Worm (Caenorhabditis elegans): Measurements from ENCODE around the gene aly-2.

The aly-2 gene

ce11 chrIV:9194524-9194923, 47.3 kb downstream of the aly-2 start, which contains the start of gene C46C2.7:
Gene C46C2.7 (plus strand): TSS chrIV:9194824.
- peak in 1 of 2 experiments; percentile 19 for TF ChIP-seq lsy-2 (tag; optimal IDR thresholded peaks at IDR 0.05)

ce11 chrIV:9196023-9196636, 48.9 kb downstream of the aly-2 start:
- TF ChIP-seq nhr-20 (tag; optimal IDR thresholded peaks at IDR 0.05) (peak; percentile 22), lin-14 (GFP tag; optimal IDR thresholded peaks at IDR 0.05) (peak; percentile 23), nhr-90 (tag; optimal IDR thresholded peaks at IDR 0.05; ENCODE audit: poor library complexity) (peak; percentile 53), lin-35 (GFP tag; optimal IDR thresholded peaks at IDR 0.05) (peak in 1 of 2 experiments; percentile 20), nhr-85 (tag) (peak; percentile 82), nhr-71 (tag; optimal IDR thresholded peaks at IDR 0.05) (peak; percentile 46), ceh-88 (GFP tag; IDR thresholded peaks at IDR 0.05) (peak; percentile 86), efl-1 (optimal IDR thresholded peaks at IDR 0.05) (peak; percentile 10 to 18), efl-1 (GFP tag; optimal IDR thresholded peaks at IDR 0.05 in 1 of 2) (peak in 1 of 2 experiments; percentile 95), pax-3 (tag; optimal IDR thresholded peaks at IDR 0.05) (peak; percentile 10), rnt-1 (tag; optimal IDR thresholded peaks at IDR 0.05) (peak; percentile 30), lsy-2 (tag; optimal IDR thresholded peaks at IDR 0.05) (peak; percentile 22 to 51), F16B12.6 (tag; optimal IDR thresholded peaks at IDR 0.05) (peak; percentile 73), isw-1 (GFP tag; IDR thresholded peaks at IDR 0.05) (peak; percentile 82), mab-9 (GFP tag; IDR thresholded peaks at IDR 0.05) (peak; percentile 93), grh-1 (GFP tag; IDR thresholded peaks at IDR 0.05) (peak; percentile 99), nhr-19 (GFP tag; conservative IDR thresholded peaks at IDR 0.05) (peak; percentile 95), unc-98 (GFP tag; IDR thresholded peaks at IDR 0.05) (peak; percentile 8; the same call in 1 of the 2 replicates)

- TF ChIP-seq blmp-1 (tag; optimal IDR thresholded peaks at IDR 0.05): no peak
- peak; percentile 39 for TF ChIP-seq ztf-4 (tag; optimal IDR thresholded peaks at IDR 0.05)
- peak; percentile 37 for TF ChIP-seq mep-1 (tag; optimal IDR thresholded peaks at IDR 0.05)
- no peak for TF ChIP-seq C04F5.9 (tag; optimal IDR thresholded peaks at IDR 0.05)
- peak; percentile 39 for TF ChIP-seq irx-1 (tag; optimal IDR thresholded peaks at IDR 0.05)
- peak; percentile 30 for TF ChIP-seq ces-1 (GFP tag; optimal IDR thresholded peaks at IDR 0.05)
- TF ChIP-seq pag-3 (tag; optimal IDR thresholded peaks at IDR 0.05; ENCODE audit: borderline replicate concordance, insufficient read depth): no peak
- no peak for TF ChIP-seq aly-2 (tag; optimal IDR thresholded peaks at IDR 0.05)
- TF ChIP-seq ceh-90 (tag; optimal IDR thresholded peaks at IDR 0.05): no peak
- no peak for TF ChIP-seq nhr-237 (tag; optimal IDR thresholded peaks at IDR 0.05)
- peak; percentile 8 for TF ChIP-seq elt-2 (tag; optimal IDR thresholded peaks at IDR 0.05)
- no peak for TF ChIP-seq ceh-88 (GFP tag; IDR thresholded peaks at IDR 0.05)
- peak; percentile 79 for TF ChIP-seq rnt-1 (tag; optimal IDR thresholded peaks at IDR 0.05)
- peak in 1 of 2 experiments; percentile 13 for TF ChIP-seq egl-27 (tag; optimal IDR thresholded peaks at IDR 0.05)
- peak; percentile 79 for TF ChIP-seq dsc-1 (tag; optimal IDR thresholded peaks at IDR 0.05)
- no peak for TF ChIP-seq hlh-17 (GFP tag; optimal IDR thresholded peaks at IDR 0.05; ENCODE audit: borderline replicate concordance)
- no peak for TF ChIP-seq F16B12.6 (tag; optimal IDR thresholded peaks at IDR 0.05)
- peak; percentile 18 for TF ChIP-seq nhr-90 (tag; optimal IDR thresholded peaks at IDR 0.05; ENCODE audit: poor library complexity)
- TF ChIP-seq unc-62 (GFP tag; optimal IDR thresholded peaks at IDR 0.05): no peak
- TF ChIP-seq lin-35 (GFP tag; optimal IDR thresholded peaks at IDR 0.05): peak; percentile 23 to 60
- TF ChIP-seq fos-1 (tag; optimal IDR thresholded peaks at IDR 0.05): peak; percentile 72
- peak; percentile 41 for TF ChIP-seq mef-2 (tag; optimal IDR thresholded peaks at IDR 0.05)
- TF ChIP-seq C16A3.4 (tag; optimal IDR thresholded peaks at IDR 0.05): no peak
- TF ChIP-seq zag-1 (tag; optimal IDR thresholded peaks at IDR 0.05): no peak
- no peak for TF ChIP-seq nhr-12 (tag; optimal IDR thresholded peaks at IDR 0.05)
- peak; percentile 80 for TF ChIP-seq nhr-71 (tag; optimal IDR thresholded peaks at IDR 0.05)
- TF ChIP-seq skn-1 (tag; optimal IDR thresholded peaks at IDR 0.05): peak; percentile 52
- TF ChIP-seq egl-13 (tag; optimal IDR thresholded peaks at IDR 0.05): peak; percentile 43
- TF ChIP-seq nhr-85 (tag): no peak
- TF ChIP-seq snpc-4 (tag; optimal IDR thresholded peaks at IDR 0.05): peak; percentile 56
- peak; percentile 55 to 71 for TF ChIP-seq lsy-2 (tag; optimal IDR thresholded peaks at IDR 0.05)
- peak; percentile 77 for TF ChIP-seq unc-86 (tag; optimal IDR thresholded peaks at IDR 0.05)
- peak; percentile 20 for TF ChIP-seq fkh-4 (tag; optimal IDR thresholded peaks at IDR 0.05; ENCODE audit: borderline replicate concordance)
- peak; percentile 72 for TF ChIP-seq jun-1 (tag; optimal IDR thresholded peaks at IDR 0.05)
- no peak for TF ChIP-seq vab-15 (tag; optimal IDR thresholded peaks at IDR 0.05)
- TF ChIP-seq unc-130 (tag; optimal IDR thresholded peaks at IDR 0.05): no peak
- no peak for TF ChIP-seq ztf-11 (tag; optimal IDR thresholded peaks at IDR 0.05)
Observed at ce11 chrIV:9196755-9197154, 49.5 kb downstream of the aly-2 start.
